Worm (Caenorhabditis elegans): ENCODE results near the gene T24B8.3.

DNA sequence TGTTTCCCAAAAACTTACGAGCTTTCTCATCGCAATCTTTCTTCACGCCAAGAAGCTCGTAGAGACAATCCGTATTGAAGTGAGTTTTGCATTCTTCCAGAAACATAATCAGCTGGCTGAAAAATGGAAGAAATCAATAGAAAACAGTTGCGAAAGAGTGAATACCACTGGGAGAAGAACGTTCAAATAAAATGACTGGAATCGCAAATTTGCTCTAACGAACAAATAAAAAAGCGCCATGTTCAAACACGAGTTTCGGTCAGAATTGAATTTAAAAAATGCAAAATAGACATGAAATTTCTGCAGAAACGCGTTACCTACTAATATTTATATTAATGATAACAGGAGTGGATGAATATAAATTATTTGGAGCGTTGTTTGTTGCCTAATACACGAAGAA is 47.5 kb upstream of the T24B8.3 start, which contains the start of gene dnj-23:
- TF ChIP-seq lsy-2 (tag; optimal IDR thresholded peaks at IDR 0.05) (peak in 1 of 2 experiments; percentile 36), nhr-10 (tag; optimal IDR thresholded peaks at IDR 0.05) (no peak), jun-1 (tag; optimal IDR thresholded peaks at IDR 0.05) (no peak), Y5F2A.4 (GFP tag; optimal IDR thresholded peaks at IDR 0.05) (no peak)
